Worm (Caenorhabditis elegans): Measurements from ENCODE around the gene F18C5.5.

- TF ChIP-seq him-1 (tag; optimal IDR thresholded peaks at IDR 0.05) = no peak
- TF ChIP-seq W03F9.2 (tag; optimal IDR thresholded peaks at IDR 0.05) = no peak
- TF ChIP-seq dao-5 (tag; optimal IDR thresholded peaks at IDR 0.05) = no peak
Observed at ce11 chrII:6589408-6589807, 22.9 kb upstream of the F18C5.5 start, which contains the start of gene vps-32.1.

All from whole organism, L4/young adult.